Fruit fly (Drosophila melanogaster) Kc167 (cell line): ENCODE results near the gene Zasp66.

Experiments used
- Myc ChIP-seq: fragments of >200 bp; optimal IDR thresholded peaks from 2 replicates; lab custom pipeline; 2017; ENCODE audit warnings: missing external identifiers
- Sin3A ChIP-seq: fragments of >200 bp; optimal IDR thresholded peaks from 2 replicates; lab custom pipeline; 2018; ENCODE audit warnings: missing external identifiers
- h ChIP-seq: fragments of >200 bp; optimal IDR thresholded peaks from 3 replicates; lab custom pipeline; 2018; ENCODE audit warnings: missing external identifiers
- insv ChIP-seq: fragments of >200 bp; optimal IDR thresholded peaks from 3 replicates; lab custom pipeline; 2018; ENCODE audit warnings: missing external identifiers
- psq ChIP-seq: fragments of >200 bp; optimal IDR thresholded peaks from 2 replicates; lab custom pipeline; 2017; ENCODE audit warnings: missing external identifiers
- ttk ChIP-seq: sonication (Bioruptor generic); optimal IDR thresholded peaks from 2 replicates; lab custom pipeline; 2017; ENCODE audit warnings: missing external identifiers

Zasp66 gene

DNA sequence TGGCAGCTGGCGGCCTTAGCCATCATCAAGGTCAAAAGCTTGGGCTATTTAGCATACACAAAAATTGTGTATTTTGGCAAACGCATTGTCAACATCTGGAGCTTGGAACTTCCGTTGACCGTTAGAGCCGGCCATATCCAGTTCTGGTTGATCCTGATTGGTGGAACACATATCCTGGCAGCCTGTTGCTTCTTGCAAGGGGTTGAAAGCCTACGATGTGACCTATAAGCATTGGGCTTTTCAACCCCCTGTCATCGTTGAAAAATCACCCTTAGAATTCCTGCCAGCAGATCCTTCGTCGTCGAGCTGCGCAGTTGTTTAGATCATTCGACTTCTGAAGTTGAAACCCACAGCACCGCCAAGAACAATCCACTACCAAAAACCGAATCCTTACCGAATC lies 22.6 kb downstream of the Zasp66 start, which contains the start of the genes CG13305 and Pex7:
CG13305 (minus strand) TSS at position 2 of the 400 bp plus-strand sequence.
Pex7 (plus strand) TSS at position 325 of the 400 bp plus-strand sequence.
- TF ChIP-seq insv (lab: Kevin White, UChicago) (no peak), Myc (lab: Kevin White, UChicago) (no peak), ttk (lab: Kevin White, UChicago) (no peak), psq (lab: Kevin White, UChicago) (no peak), h (no peak), Sin3A (lab: Kevin White, UChicago) (no peak)

dm6 chr3L:8648836-8649235 lies 24.7 kb downstream of the Zasp66 start, which contains the start of gene Arr2:
Gene Arr2, minus strand, starts transcription at chr3L:8648936.
- TF ChIP-seq insv (lab: Kevin White, UChicago) (no peak), ttk (lab: Kevin White, UChicago) (no peak), Myc (lab: Kevin White, UChicago) (no peak), psq (lab: Kevin White, UChicago) (no peak), h (no peak)

DNA sequence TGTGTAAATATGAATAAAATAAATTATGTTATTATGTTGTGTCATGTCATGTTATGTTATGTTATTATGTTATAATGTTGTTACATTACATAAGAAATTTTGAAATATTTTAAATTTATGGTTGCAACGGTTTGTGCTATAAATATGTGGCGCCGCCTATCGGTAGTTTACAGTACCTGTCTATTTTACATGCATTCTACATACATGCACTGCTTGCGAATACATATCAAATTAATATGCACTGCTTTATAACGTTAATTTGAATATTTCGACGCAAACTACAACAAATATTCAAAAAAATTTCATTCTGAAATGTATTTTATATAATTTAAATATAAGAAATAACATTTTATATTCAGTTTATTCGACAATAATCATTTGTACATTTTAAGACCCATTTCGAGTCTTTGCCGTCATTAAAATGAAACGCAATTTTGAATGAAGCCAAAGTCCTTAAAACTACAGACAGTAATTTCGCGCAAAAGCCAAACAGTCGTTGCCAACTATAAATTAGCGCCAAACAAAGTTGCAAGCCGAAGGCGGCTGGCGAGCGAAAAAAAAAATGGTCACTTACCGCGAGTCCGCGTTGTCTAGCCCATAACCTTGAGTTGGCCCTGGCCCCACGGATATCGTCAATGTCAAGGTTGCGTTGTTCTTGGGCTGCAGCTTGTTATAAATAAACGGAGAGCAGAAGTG lies 27.9 kb downstream of the Zasp66 start:
- TF ChIP-seq ttk (lab: Kevin White, UChicago) (no peak), Myc (lab: Kevin White, UChicago) (no peak), Sin3A (lab: Kevin White, UChicago) (no peak), insv (lab: Kevin White, UChicago) (no peak), h (no peak), psq (lab: Kevin White, UChicago) (no peak)

- TF ChIP-seq h: no peak
- TF ChIP-seq insv (lab: Kevin White, UChicago): no peak
- TF ChIP-seq Sin3A (lab: Kevin White, UChicago): no peak
- no peak for TF ChIP-seq Myc (lab: Kevin White, UChicago)
- no peak for TF ChIP-seq psq (lab: Kevin White, UChicago)
- TF ChIP-seq ttk (lab: Kevin White, UChicago): no peak
Observed at dm6 chr3L:8652572-8652977, 28.4 kb downstream of the Zasp66 start.

DNA sequence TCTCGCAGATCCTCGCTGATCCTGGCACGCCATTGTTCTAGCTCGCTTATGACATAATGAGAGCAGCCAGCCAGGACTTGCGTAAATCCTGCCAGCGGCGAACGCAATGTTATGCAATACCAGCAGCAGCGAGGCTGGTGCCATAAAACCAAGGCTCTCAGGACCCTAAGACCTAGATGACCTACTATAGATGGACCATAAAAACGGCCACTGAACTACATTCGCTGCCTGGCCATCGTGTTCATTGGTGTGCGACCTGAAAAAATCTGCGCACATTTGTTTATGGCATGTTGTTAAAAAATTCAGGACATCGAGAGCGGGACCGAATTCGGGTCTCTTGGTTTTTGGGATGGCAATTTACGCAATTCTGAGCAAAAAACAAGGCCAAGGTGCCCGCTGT lies 29.4 kb downstream of the Zasp66 start:
- TF ChIP-seq Myc (lab: Kevin White, UChicago) (no peak), h (no peak), psq (lab: Kevin White, UChicago) (no peak), insv (lab: Kevin White, UChicago) (no peak), ttk (lab: Kevin White, UChicago) (no peak), Sin3A (lab: Kevin White, UChicago) (no peak)

dm6 chr3L:8655217-8655896 lies 31.2 kb downstream of the Zasp66 start:
- TF ChIP-seq ttk (lab: Kevin White, UChicago) (no peak), h (no peak), insv (lab: Kevin White, UChicago) (no peak), psq (lab: Kevin White, UChicago) (no peak), Sin3A (lab: Kevin White, UChicago) (no peak), Myc (lab: Kevin White, UChicago) (no peak)

DNA sequence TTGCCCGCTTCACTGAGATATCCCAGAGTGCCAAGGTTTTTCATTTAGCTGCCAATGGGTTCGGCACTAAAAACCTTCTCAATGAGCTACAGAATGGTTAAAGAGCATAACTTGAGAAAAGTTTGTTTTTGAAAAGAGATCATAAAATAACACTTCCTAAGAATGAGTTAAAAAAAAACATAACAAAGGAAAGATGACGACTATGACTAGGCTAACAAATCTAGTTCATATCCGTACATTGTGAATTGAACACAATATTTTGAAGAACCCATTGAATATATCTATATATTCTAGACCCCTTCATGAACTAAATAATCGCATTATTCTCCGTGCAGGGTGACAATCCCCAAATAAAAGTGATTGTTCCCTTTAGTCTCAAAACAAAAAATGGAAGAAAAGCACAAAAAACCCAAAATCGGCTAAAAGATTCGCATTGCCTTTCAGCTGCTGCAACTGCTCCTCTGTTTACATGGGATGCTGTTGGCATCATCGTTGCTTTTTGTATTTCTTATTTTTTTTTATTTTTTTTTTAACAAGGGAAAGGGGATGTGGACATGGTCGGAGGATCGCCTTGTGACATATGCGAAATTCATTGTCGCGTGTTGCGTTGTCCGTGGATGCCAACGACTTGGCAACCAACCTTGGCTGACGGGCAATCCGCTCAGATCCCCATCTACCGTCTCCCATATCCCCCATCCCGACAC lies 32.7 kb downstream of the Zasp66 start:
- TF ChIP-seq Myc (lab: Kevin White, UChicago) (no peak), ttk (lab: Kevin White, UChicago) (no peak), psq (lab: Kevin White, UChicago) (no peak), insv (lab: Kevin White, UChicago) (no peak), Sin3A (lab: Kevin White, UChicago) (no peak), h (no peak)

dm6 chr3L:8657429-8657754 lies 33.2 kb downstream of the Zasp66 start:
- TF ChIP-seq ttk (lab: Kevin White, UChicago) (no peak), Sin3A (lab: Kevin White, UChicago) (no peak), psq (lab: Kevin White, UChicago) (no peak), Myc (lab: Kevin White, UChicago) (no peak), insv (lab: Kevin White, UChicago) (no peak), h (no peak)

DNA sequence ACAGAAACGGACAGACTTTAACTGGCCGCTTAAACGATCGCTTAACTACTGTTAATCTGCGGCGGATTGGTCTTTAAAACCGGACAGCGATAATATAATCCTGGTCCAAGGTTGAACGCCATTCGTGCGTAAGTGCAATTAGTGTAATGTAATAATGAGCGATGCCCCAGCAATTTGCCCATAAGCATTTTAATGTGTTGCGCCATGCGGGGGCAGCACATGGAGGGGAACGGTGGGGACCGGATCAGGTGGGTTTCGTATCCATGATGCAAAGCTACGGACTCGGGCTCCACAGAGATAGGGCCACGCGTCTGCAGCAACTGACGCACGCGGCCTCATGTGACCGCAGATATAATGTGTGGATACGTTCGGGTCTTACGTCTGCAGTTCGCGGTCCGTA lies 33.6 kb downstream of the Zasp66 start:
- TF ChIP-seq Sin3A (lab: Kevin White, UChicago): no peak
- no peak for TF ChIP-seq ttk (lab: Kevin White, UChicago)
- no peak for TF ChIP-seq Myc (lab: Kevin White, UChicago)
- TF ChIP-seq psq (lab: Kevin White, UChicago): no peak
- no peak for TF ChIP-seq h
- no peak for TF ChIP-seq insv (lab: Kevin White, UChicago)

DNA sequence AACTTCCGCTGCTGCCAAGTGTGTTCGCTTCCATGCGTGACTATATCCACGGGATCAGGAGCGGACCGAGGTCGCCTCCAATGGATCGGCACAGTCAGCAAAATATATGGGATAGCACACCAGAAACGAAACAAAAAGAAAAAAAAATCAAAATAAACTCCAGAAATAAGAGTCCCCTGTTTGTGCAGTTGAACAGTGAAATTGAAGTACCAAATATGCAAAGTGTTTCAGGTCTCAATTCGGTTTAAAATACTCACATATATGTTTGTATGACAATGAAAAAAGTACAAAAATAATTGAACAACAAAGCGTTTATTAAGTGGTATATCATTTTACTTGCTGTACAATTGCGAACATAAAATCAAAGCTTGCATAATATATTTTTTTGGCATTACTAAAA lies 35.4 kb downstream of the Zasp66 start:
- no peak for TF ChIP-seq ttk (lab: Kevin White, UChicago)
- TF ChIP-seq insv (lab: Kevin White, UChicago): no peak
- no peak for TF ChIP-seq Myc (lab: Kevin White, UChicago)
- TF ChIP-seq psq (lab: Kevin White, UChicago): no peak
- TF ChIP-seq Sin3A (lab: Kevin White, UChicago): no peak
- no peak for TF ChIP-seq h

- TF ChIP-seq psq (lab: Kevin White, UChicago) (no peak), Myc (lab: Kevin White, UChicago) (no peak), h (no peak), Sin3A (lab: Kevin White, UChicago) (no peak), ttk (lab: Kevin White, UChicago) (no peak), insv (lab: Kevin White, UChicago) (no peak)
Observed at dm6 chr3L:8660800-8661199, 36.6 kb downstream of the Zasp66 start.
